Worm (Caenorhabditis elegans) whole organism, mixed stage, embryonic: ENCODE data around the gene scly-1.

Experiments
- flh-1 ChIP-seq: fragments of 200-800 bp; sonication (Bioruptor generic); optimal IDR thresholded peaks from 2 replicates; lab custom pipeline; 2018; ENCODE audit warnings: mild to moderate bottlenecking, missing genetic modification characterization, moderate library complexity, missing compliant biosample characterization
- ham-2 ChIP-seq: fragments of 200-800 bp; sonication (Bioruptor generic); optimal IDR thresholded peaks from 2 replicates; lab custom pipeline; 2018; ENCODE audit warnings: mild to moderate bottlenecking, missing genetic modification characterization, missing compliant biosample characterization
- lsy-2 ChIP-seq: fragments of 150-350 bp; optimal IDR thresholded peaks from 2 replicates; lab custom pipeline; 2014; ENCODE audit warnings: missing biosample characterization, missing genetic modification characterization
- nhr-237 ChIP-seq: fragments of 150-350 bp; optimal IDR thresholded peaks from 2 replicates; lab custom pipeline; 2014; ENCODE audit warnings: missing biosample characterization, missing genetic modification characterization

- TF ChIP-seq nhr-237 (tag; lab: Kevin White, UChicago): no peak
- no peak for TF ChIP-seq lsy-2 (tag; lab: Kevin White, UChicago)
- TF ChIP-seq flh-1 (GFP tag; lab: Kevin White, UChicago): no peak
- no peak for TF ChIP-seq ham-2 (GFP tag; lab: Kevin White, UChicago)
These were observed 17.2 kb downstream of the scly-1 start, which contains the start of gene F13H8.3 for ce11 chrII:6263685-6264084.
